Worm (Caenorhabditis elegans) whole organism, L1 larva: ENCODE data around the gene clec-22.

Source experiments
- C16A3.4 ChIP-seq: fragments of 150-350 bp; optimal IDR thresholded peaks from 2 replicates; lab custom pipeline; 2014; ENCODE audit warnings: missing biosample characterization, missing genetic modification characterization
- F16B12.6 ChIP-seq: fragments of 150-350 bp; optimal IDR thresholded peaks from 2 replicates; lab custom pipeline; 2014; ENCODE audit warnings: missing biosample characterization, missing genetic modification characterization
- Y116A8C.19 ChIP-seq: sonication (generic microtip); optimal IDR thresholded peaks from 2 replicates; lab custom pipeline; 2016; ENCODE audit warnings: missing compliant biosample characterization, missing genetic modification characterization, borderline replicate concordance
- alr-1 ChIP-seq: fragments of 200-800 bp; sonication (Bioruptor generic); optimal IDR thresholded peaks from 2 replicates; lab custom pipeline; 2018; ENCODE audit warnings: borderline replicate concordance, mild to moderate bottlenecking, missing genetic modification characterization, missing compliant biosample characterization
- ama-1 ChIP-seq: fragments of 150-350 bp; optimal IDR thresholded peaks from 2 replicates; lab custom pipeline; 2014
- blmp-1 ChIP-seq: fragments of 150-350 bp; optimal IDR thresholded peaks from 2 replicates; lab custom pipeline; 2014; ENCODE audit warnings: missing biosample characterization, missing genetic modification characterization
- ceh-8 ChIP-seq: fragments of 200-800 bp; sonication (Bioruptor generic); optimal IDR thresholded peaks from 2 replicates; lab custom pipeline; 2018; ENCODE audit warnings: mild to moderate bottlenecking, missing genetic modification characterization, moderate library complexity, missing compliant biosample characterization
- ces-1 ChIP-seq: fragments of 150-350 bp; optimal IDR thresholded peaks from 2 replicates; lab custom pipeline; 2014; ENCODE audit warnings: missing biosample characterization, missing genetic modification reagents, missing genetic modification characterization
- dsc-1 ChIP-seq: sonication (generic microtip); optimal IDR thresholded peaks from 2 replicates; lab custom pipeline; 2016; ENCODE audit warnings: mild to moderate bottlenecking, missing genetic modification characterization, missing compliant biosample characterization
- efl-1 ChIP-seq, 4 experiments: fragments of 150-350 bp; optimal IDR thresholded peaks in 3 of 4; peaks in 1 of 4; 1 replicate in 1 of 4; 2 replicates in 3 of 4; lab custom pipeline; 2014; ENCODE audit warnings: missing biosample characterization in 2 of 4, missing genetic modification characterization in 2 of 4, missing genetic modification reagents in 2 of 4
- egl-13 ChIP-seq: sonication (generic microtip); optimal IDR thresholded peaks from 2 replicates; lab custom pipeline; 2016; ENCODE audit warnings: missing genotype, missing genetic modification reagents, missing genetic modification characterization, missing compliant biosample characterization
- elt-2 ChIP-seq: sonication (generic microtip); optimal IDR thresholded peaks from 2 replicates; lab custom pipeline; 2016; ENCODE audit warnings: missing genetic modification characterization, mild to moderate bottlenecking, inconsistent platforms, missing compliant biosample characterization, missing genetic modification reagents
- elt-3 ChIP-seq, 6 experiments: fragments of 150-350 bp in 1 of 6; sonication (generic microtip); optimal IDR thresholded peaks; 2 replicates each; lab custom pipeline; 2017 to 2018; ENCODE audit warnings: missing biosample characterization in 6 of 6, missing genetic modification characterization in 6 of 6, inconsistent platforms in 1 of 6
- ets-5 ChIP-seq: fragments of 200-800 bp; sonication (Bioruptor generic); IDR thresholded peaks from 2 replicates; pipeline ENCODE4 v1.3.6; 2022; ENCODE audit warnings: missing genetic modification characterization, missing compliant biosample characterization
- fkh-4 ChIP-seq: sonication (generic microtip); optimal IDR thresholded peaks from 2 replicates; lab custom pipeline; 2016; ENCODE audit warnings: missing compliant biosample characterization, missing genetic modification characterization, borderline replicate concordance
- fkh-8 ChIP-seq: sonication (generic microtip); optimal IDR thresholded peaks from 2 replicates; lab custom pipeline; 2016; ENCODE audit warnings: mild to moderate bottlenecking, missing genetic modification characterization, missing compliant biosample characterization
- grh-1 ChIP-seq: fragments of 200-800 bp; sonication (Bioruptor generic); IDR thresholded peaks from 2 replicates; pipeline ENCODE4 v1.3.6; 2022; ENCODE audit warnings: missing genetic modification reagents, missing genetic modification characterization, missing compliant biosample characterization
- hlh-17 ChIP-seq: fragments of 200-800 bp; sonication (Bioruptor generic); optimal IDR thresholded peaks from 2 replicates; lab custom pipeline; 2018; ENCODE audit warnings: missing genetic modification characterization, mild to moderate bottlenecking, missing compliant biosample characterization, moderate library complexity, borderline replicate concordance
- isw-1 ChIP-seq: fragments of 200-800 bp; sonication (Bioruptor generic); IDR thresholded peaks from 2 replicates; pipeline ENCODE4 v1.3.6; 2022; ENCODE audit warnings: missing genetic modification characterization, missing compliant biosample characterization
- lin-14 ChIP-seq: fragments of 200-800 bp; sonication (Bioruptor generic); optimal IDR thresholded peaks from 2 replicates; lab custom pipeline; 2018; ENCODE audit warnings: mild to moderate bottlenecking, missing genetic modification characterization, moderate library complexity, missing compliant biosample characterization
- lin-35 ChIP-seq, 2 experiments: fragments of 150-350 bp; optimal IDR thresholded peaks; 2 replicates each; lab custom pipeline; 2014; ENCODE audit warnings: missing biosample characterization in 2 of 2, missing genetic modification characterization in 2 of 2, missing genetic modification reagents in 2 of 2
- lsy-2 ChIP-seq, 2 experiments: fragments of 150-350 bp; optimal IDR thresholded peaks; 2 replicates each; lab custom pipeline; 2014; ENCODE audit warnings: missing biosample characterization in 2 of 2, missing genetic modification characterization in 2 of 2
- mep-1 ChIP-seq: fragments of 150-350 bp; optimal IDR thresholded peaks from 2 replicates; lab custom pipeline; 2014; ENCODE audit warnings: missing biosample characterization, missing genetic modification characterization
- nhr-12 ChIP-seq: sonication (generic microtip); optimal IDR thresholded peaks from 2 replicates; lab custom pipeline; 2017; ENCODE audit warnings: missing biosample characterization, missing genetic modification characterization
- nhr-19 ChIP-seq: fragments of 200-800 bp; sonication (Bioruptor generic); conservative IDR thresholded peaks from 2 replicates; pipeline ENCODE4 v1.3.6; 2022; ENCODE audit warnings: missing genetic modification characterization, missing compliant biosample characterization
- nhr-20 ChIP-seq: sonication (generic microtip); optimal IDR thresholded peaks from 2 replicates; lab custom pipeline; 2016; ENCODE audit warnings: mild to moderate bottlenecking, missing genetic modification characterization, missing compliant biosample characterization
- nhr-28 ChIP-seq: fragments of 150-350 bp; optimal IDR thresholded peaks from 2 replicates; lab custom pipeline; 2014; ENCODE audit warnings: missing biosample characterization, missing genetic modification characterization
- nhr-71 ChIP-seq: sonication (generic microtip); optimal IDR thresholded peaks from 2 replicates; lab custom pipeline; 2016; ENCODE audit warnings: mild to moderate bottlenecking, missing genetic modification characterization, moderate library complexity, missing compliant biosample characterization
- nhr-77 ChIP-seq: fragments of 150-350 bp; optimal IDR thresholded peaks from 2 replicates; lab custom pipeline; 2014; ENCODE audit warnings: missing biosample characterization, missing genetic modification characterization
- nhr-84 ChIP-seq: sonication (generic microtip); optimal IDR thresholded peaks from 2 replicates; lab custom pipeline; 2017; ENCODE audit warnings: missing biosample characterization, missing genetic modification characterization
- nhr-85 ChIP-seq: sonication (generic microtip); peaks from one replicate; lab custom pipeline; 2016; ENCODE audit warnings: missing genetic modification characterization, inconsistent platforms, missing compliant biosample characterization
- nhr-90 ChIP-seq: sonication (generic microtip); optimal IDR thresholded peaks from 2 replicates; lab custom pipeline; 2016; ENCODE audit warnings: mild to moderate bottlenecking, missing genetic modification characterization, missing compliant biosample characterization; ENCODE audit not compliant: poor library complexity
- pag-3 ChIP-seq: sonication (generic microtip); optimal IDR thresholded peaks from 2 replicates; lab custom pipeline; 2017; ENCODE audit warnings: missing genetic modification characterization, mild to moderate bottlenecking, missing compliant biosample characterization, antibody characterized with exemption, borderline replicate concordance; ENCODE audit not compliant: insufficient read depth
- rnt-1 ChIP-seq: sonication (generic microtip); optimal IDR thresholded peaks from 2 replicates; lab custom pipeline; 2016; ENCODE audit warnings: mild to moderate bottlenecking, missing genetic modification characterization, moderate library complexity, missing compliant biosample characterization
- snu-23 ChIP-seq: sonication (generic microtip); optimal IDR thresholded peaks from 2 replicates; lab custom pipeline; 2016; ENCODE audit warnings: missing genetic modification characterization, missing compliant biosample characterization
- sox-4 ChIP-seq: sonication (generic microtip); optimal IDR thresholded peaks from 2 replicates; lab custom pipeline; 2016; ENCODE audit warnings: missing genetic modification characterization, missing compliant biosample characterization
- tbx-2 ChIP-seq: sonication (generic microtip); optimal IDR thresholded peaks from 2 replicates; lab custom pipeline; 2016; ENCODE audit warnings: missing genetic modification characterization, missing compliant biosample characterization
- unc-130 ChIP-seq: fragments of 150-350 bp; optimal IDR thresholded peaks from 2 replicates; lab custom pipeline; 2017; ENCODE audit warnings: missing biosample characterization, missing genetic modification characterization, inconsistent platforms
- unc-62 ChIP-seq: fragments of 150-350 bp; optimal IDR thresholded peaks from 2 replicates; lab custom pipeline; 2014; ENCODE audit warnings: missing biosample characterization, missing genetic modification reagents, missing genetic modification characterization
- unc-86 ChIP-seq: sonication (generic microtip); optimal IDR thresholded peaks from 2 replicates; lab custom pipeline; 2016; ENCODE audit warnings: missing genetic modification characterization, missing compliant biosample characterization
- vab-15 ChIP-seq: sonication (generic microtip); optimal IDR thresholded peaks from 2 replicates; lab custom pipeline; 2017; ENCODE audit warnings: missing genotype, mild to moderate bottlenecking, missing genetic modification characterization, missing compliant biosample characterization
- xbp-1 ChIP-seq: sonication (generic microtip); optimal IDR thresholded peaks from 2 replicates; lab custom pipeline; 2016; ENCODE audit warnings: missing genetic modification characterization, missing compliant biosample characterization
- ztf-4 ChIP-seq: fragments of 150-350 bp; optimal IDR thresholded peaks from 2 replicates; lab custom pipeline; 2014; ENCODE audit warnings: missing biosample characterization, missing genetic modification characterization

The clec-22 gene

DNA sequence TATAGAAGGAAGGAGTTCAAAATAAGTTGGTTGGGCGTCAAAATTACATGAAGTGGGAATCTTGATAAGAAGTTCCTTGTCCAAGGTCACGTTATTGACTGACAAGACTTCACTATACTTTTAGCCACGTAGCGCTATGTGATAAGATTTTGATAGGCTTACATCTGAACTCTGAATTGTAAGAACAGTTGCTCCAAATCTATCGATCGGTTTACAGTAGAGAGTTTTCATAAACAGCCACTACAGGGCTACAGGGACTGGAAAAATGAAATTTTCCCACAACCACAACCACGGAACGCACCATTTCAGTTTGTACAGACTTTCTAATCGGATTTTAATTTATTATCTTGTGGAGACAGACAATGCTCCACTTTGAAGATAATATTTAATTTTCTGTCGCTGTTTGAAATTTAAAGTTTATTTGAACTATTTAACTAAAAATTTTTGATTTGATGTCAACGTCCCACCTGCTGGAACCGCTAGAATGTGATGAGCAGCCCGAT, at the start of gene clec-22, which contains the start of gene clec-31:
Gene clec-22 (plus strand): TSS at position 453 of the 503 bp plus-strand sequence.
Gene clec-31 (minus strand): TSS at position 101 of the 503 bp plus-strand sequence.
- TF ChIP-seq nhr-84 (tag; lab: Kevin White, UChicago) (no peak), lin-35 (GFP tag; optimal IDR thresholded peaks at IDR 0.05; lab: Kevin White, UChicago) (no peak), blmp-1 (tag; lab: Kevin White, UChicago) (no peak), nhr-20 (tag; lab: Kevin White, UChicago) (no peak), lin-14 (GFP tag; lab: Kevin White, UChicago) (no peak), tbx-2 (no peak), pag-3 (no peak), nhr-77 (tag; lab: Kevin White, UChicago) (no peak), unc-62 (GFP tag; lab: Kevin White, UChicago) (no peak), grh-1 (GFP tag; lab: Robert Waterston, UW) (no peak), fkh-4 (tag; lab: Kevin White, UChicago) (no peak), lsy-2 (tag; optimal IDR thresholded peaks at IDR 0.05; lab: Kevin White, UChicago) (no peak), F16B12.6 (tag; lab: Kevin White, UChicago) (no peak), ets-5 (no peak), ces-1 (no peak), hlh-17 (no peak), egl-13 (tag; lab: Kevin White, UChicago) (no peak), unc-86 (no peak)

- TF ChIP-seq ceh-8 (GFP tag; lab: Kevin White, UChicago) (no peak), rnt-1 (tag; lab: Kevin White, UChicago) (no peak), nhr-90 (no peak), ztf-4 (tag; lab: Kevin White, UChicago) (no peak), efl-1 (optimal IDR thresholded peaks at IDR 0.05; lab: Kevin White, UChicago) (no peak), efl-1 (GFP tag; optimal IDR thresholded peaks at IDR 0.05 in 1 of 2; lab: Kevin White, UChicago) (no peak), alr-1 (tag; lab: Kevin White, UChicago) (no peak), pag-3 (no peak), lin-14 (GFP tag; lab: Kevin White, UChicago) (no peak), nhr-12 (tag; lab: Kevin White, UChicago) (no peak), egl-13 (tag; lab: Kevin White, UChicago) (no peak), xbp-1 (tag; lab: Kevin White, UChicago) (no peak)
These were observed 46.4 kb upstream of the clec-22 start for ce11 chrV:16811841-16812240.

- no peak for TF ChIP-seq nhr-84 (tag; lab: Kevin White, UChicago)
- no peak for TF ChIP-seq unc-130
- TF ChIP-seq ets-5, result no peak
- TF ChIP-seq dsc-1, result no peak
- no peak for TF ChIP-seq vab-15
These were observed 45.9 kb upstream of the clec-22 start for ce11 chrV:16812371-16812770.

ce11 chrV:16814541-16815207, 43.6 kb upstream of the clec-22 start:
- no peak for TF ChIP-seq Y116A8C.19
- no peak for TF ChIP-seq nhr-28 (tag; lab: Kevin White, UChicago)
- peak; percentile 46 for TF ChIP-seq snu-23
- TF ChIP-seq lin-35 (GFP tag; optimal IDR thresholded peaks at IDR 0.05; lab: Kevin White, UChicago), result peak in 1 of 2 experiments; percentile 43
- peak; percentile 28 for TF ChIP-seq elt-2 (tag; lab: Kevin White, UChicago)
- TF ChIP-seq mep-1, result peak; percentile 3
- peak; percentile 8; the same call in 1 of the 2 replicates for TF ChIP-seq nhr-19 (GFP tag; lab: Robert Waterston, UW)
- no peak for TF ChIP-seq isw-1 (GFP tag; lab: Robert Waterston, UW)
- no peak for TF ChIP-seq C16A3.4 (tag; lab: Kevin White, UChicago)
- no peak for TF ChIP-seq sox-4
- peak; percentile 33 for TF ChIP-seq nhr-71 (tag; lab: Kevin White, UChicago)
- TF ChIP-seq nhr-20 (tag; lab: Kevin White, UChicago), result peak; percentile 45
- peak; percentile 3 for TF ChIP-seq ama-1 (lab: Kevin White, UChicago)
- TF ChIP-seq ztf-4 (tag; lab: Kevin White, UChicago), result peak; percentile 19
- TF ChIP-seq fkh-8 (tag; lab: Kevin White, UChicago), result no peak
- TF ChIP-seq nhr-85 (tag; lab: Kevin White, UChicago), result peak; percentile 86
- TF ChIP-seq unc-130, result no peak
- peak; percentile 25 for TF ChIP-seq blmp-1 (tag; lab: Kevin White, UChicago)
- TF ChIP-seq elt-3 (tag; optimal IDR thresholded peaks at IDR 0.05; lab: Kevin White, UChicago), result peak in 3 of 6 experiments; percentile 29 to 66 (median 37)
